Worm (Caenorhabditis elegans) whole organism, late embryonic: ENCODE data around the gene semi-1.

ENCODE experiments used
- F13H6.1 ChIP-seq: sonication (generic microtip); optimal IDR thresholded peaks from 2 replicates; lab custom pipeline; 2016; ENCODE audit warnings: missing genetic modification characterization, missing compliant biosample characterization
- T23F11.4 ChIP-seq: fragments of 200-800 bp; sonication (Bioruptor generic); optimal IDR thresholded peaks from 2 replicates; lab custom pipeline; 2018; ENCODE audit warnings: mild to moderate bottlenecking, missing genetic modification characterization, missing compliant biosample characterization
- ceh-6 ChIP-seq: fragments of 200-800 bp; sonication (Bioruptor generic); optimal IDR thresholded peaks from 2 replicates; lab custom pipeline; 2018; ENCODE audit warnings: mild to moderate bottlenecking, missing genetic modification characterization, missing compliant biosample characterization
- elt-4 ChIP-seq: sonication (generic microtip); optimal IDR thresholded peaks from 2 replicates; lab custom pipeline; 2016; ENCODE audit warnings: missing genetic modification characterization, missing compliant biosample characterization
- fkh-10 ChIP-seq: fragments of 150-350 bp; optimal IDR thresholded peaks from 2 replicates; lab custom pipeline; 2014; ENCODE audit warnings: missing biosample characterization, missing genetic modification reagents, missing genetic modification characterization
- fkh-6 ChIP-seq: sonication (generic microtip); optimal IDR thresholded peaks from 2 replicates; lab custom pipeline; 2016; ENCODE audit warnings: missing genetic modification characterization, missing compliant biosample characterization
- hlh-30 ChIP-seq: sonication (generic microtip); optimal IDR thresholded peaks from 2 replicates; lab custom pipeline; 2017; ENCODE audit warnings: antibody characterized with exemption, missing genetic modification characterization, missing compliant biosample characterization; ENCODE audit not compliant: insufficient read depth
- nhr-11 ChIP-seq: fragments of 150-350 bp; optimal IDR thresholded peaks from 2 replicates; lab custom pipeline; 2014; ENCODE audit warnings: missing biosample characterization, missing genetic modification characterization
- pha-4 ChIP-seq: fragments of 150-350 bp; optimal IDR thresholded peaks from 2 replicates; lab custom pipeline; 2018; ENCODE audit warnings: missing biosample characterization, missing genetic modification reagents, missing genetic modification characterization
- tbx-2 ChIP-seq: sonication (generic microtip); optimal IDR thresholded peaks from 2 replicates; lab custom pipeline; 2016; ENCODE audit warnings: missing genetic modification characterization, missing compliant biosample characterization

DNA sequence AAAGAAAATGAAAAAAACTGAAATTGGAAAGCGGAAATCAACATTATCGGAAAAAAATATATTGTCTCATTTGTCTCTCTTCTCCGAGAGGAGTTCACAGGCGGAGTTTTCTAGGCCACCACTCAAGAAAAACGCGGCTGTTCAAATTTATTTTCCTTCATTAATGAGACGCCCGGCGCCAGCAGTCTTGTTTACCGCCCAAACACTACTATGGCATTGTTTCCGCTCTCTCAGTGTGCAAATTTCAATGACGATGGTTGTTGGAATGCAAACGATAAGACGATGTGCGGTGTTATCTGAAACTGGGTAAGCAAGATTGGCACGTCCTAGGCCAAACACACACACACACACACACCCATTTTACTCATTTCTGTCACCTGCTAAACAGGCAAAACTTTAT, 41.7 kb upstream of the semi-1 start, which contains the start of gene cav-2:
- TF ChIP-seq nhr-11 (tag; lab: Kevin White, UChicago) (no peak), tbx-2 (tag; lab: Kevin White, UChicago) (peak; percentile 66), pha-4 (tag; lab: Kevin White, UChicago) (no peak), ceh-6 (GFP tag; lab: Kevin White, UChicago) (no peak), elt-4 (tag; lab: Kevin White, UChicago) (no peak), fkh-6 (tag; lab: Kevin White, UChicago) (peak; percentile 41), T23F11.4 (GFP tag; lab: Kevin White, UChicago) (no peak), hlh-30 (no peak), fkh-10 (GFP tag; lab: Kevin White, UChicago) (no peak), F13H6.1 (tag; lab: Kevin White, UChicago) (peak; percentile 57)
